Worm (Caenorhabditis elegans) whole organism, early embryonic: Measurements from ENCODE around the gene R05H11.2.

Experiments
- ets-7 ChIP-seq: sonication (generic microtip); optimal IDR thresholded peaks from 2 replicates; lab custom pipeline; 2016; ENCODE audit warnings: missing genotype, missing genetic modification characterization, missing compliant biosample characterization
- hmbx-1 ChIP-seq: sonication (generic microtip); optimal IDR thresholded peaks from 2 replicates; lab custom pipeline; 2016; ENCODE audit warnings: mild to moderate bottlenecking, missing genetic modification characterization, missing compliant biosample characterization
- scrt-1 ChIP-seq: fragments of 200-800 bp; sonication (Bioruptor generic); IDR thresholded peaks from 2 replicates; pipeline ENCODE4 v1.3.6; 2022; ENCODE audit warnings: missing genetic modification characterization, missing compliant biosample characterization

ce11 chrIII:6818037-6818436 is 19.9 kb downstream of the R05H11.2 start:
- no peak for TF ChIP-seq hmbx-1 (tag; lab: Kevin White, UChicago)
- no peak for TF ChIP-seq ets-7 (tag; lab: Kevin White, UChicago)
- TF ChIP-seq scrt-1 (GFP tag; lab: Robert Waterston, UW) = no peak
